Worm (Caenorhabditis elegans): ENCODE measurements around the gene F53F1.3.

F53F1.3 gene

ce11 chrV:13390936-13391335 is 17.1 kb upstream of the F53F1.3 start (continued):
- no peak for TF ChIP-seq Y53G8AR.9 (GFP tag; conservative IDR thresholded peaks at IDR 0.05)

- TF ChIP-seq ztf-25 (GFP tag; IDR thresholded peaks at IDR 0.05), result 0 out of 2 replicates have a peak, but pooled peaks have one; percentile 43
- peak; percentile 64 for TF ChIP-seq somi-1 (GFP tag; optimal IDR thresholded peaks at IDR 0.05)
- TF ChIP-seq atf-7 (tag; optimal IDR thresholded peaks at IDR 0.05), result no peak
These were observed 16.4 kb upstream of the F53F1.3 start, which contains the start of gene somi-1 for ce11 chrV:13391378-13392258. TSS of gene somi-1 (minus strand) at chrV:13391395.

DNA sequence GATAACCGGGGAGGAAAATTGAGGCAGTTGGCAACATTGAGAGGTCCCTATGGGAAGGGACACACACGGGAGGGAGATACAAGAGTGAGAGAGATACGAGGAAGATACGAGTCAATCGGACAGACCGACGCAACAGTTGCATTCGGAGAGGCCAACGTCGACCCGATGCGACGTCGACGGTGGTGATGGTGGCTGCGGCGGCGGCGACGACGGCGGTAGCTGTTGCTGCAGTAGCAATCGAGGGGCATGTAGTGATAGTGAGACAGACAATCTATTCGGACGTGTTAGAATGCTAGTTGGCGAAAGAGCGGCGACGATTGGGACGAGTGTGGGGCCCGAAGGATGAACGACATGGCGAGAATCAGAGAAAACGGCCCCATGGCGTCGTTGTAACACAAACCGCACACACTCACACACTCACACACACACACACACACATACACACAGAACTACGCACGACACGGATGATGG is 14.7 kb upstream of the F53F1.3 start:
- no peak for TF ChIP-seq unc-62 (GFP tag; optimal IDR thresholded peaks at IDR 0.05)
- no peak for TF ChIP-seq ccch-3 (GFP tag; optimal IDR thresholded peaks at IDR 0.05)
- TF ChIP-seq B0261.1 (tag; optimal IDR thresholded peaks at IDR 0.05), result no peak
- TF ChIP-seq lsl-1 (GFP tag; optimal IDR thresholded peaks at IDR 0.05), result no peak
- no peak for TF ChIP-seq madf-3 (GFP tag; IDR thresholded peaks at IDR 0.05)
- no peak for TF ChIP-seq ztf-28 (GFP tag; IDR thresholded peaks at IDR 0.05)
- no peak for TF ChIP-seq ceh-58 (GFP tag; IDR thresholded peaks at IDR 0.05)
- no peak for TF ChIP-seq F33H1.4 (GFP tag; IDR thresholded peaks at IDR 0.05)
- TF ChIP-seq D2030.7 (GFP tag; IDR thresholded peaks at IDR 0.05), result no peak
- peak; percentile 3 for TF ChIP-seq chd-7 (tag; optimal IDR thresholded peaks at IDR 0.05)
- no peak for TF ChIP-seq ekl-4 (GFP tag; IDR thresholded peaks at IDR 0.05)
- no peak for TF ChIP-seq pha-4 (tag; optimal IDR thresholded peaks at IDR 0.05)
- no peak for TF ChIP-seq sdz-38 (tag; optimal IDR thresholded peaks at IDR 0.05)
- 0 out of 2 replicates have a peak, but pooled peaks have one; percentile 13 for TF ChIP-seq K11D2.4 (GFP tag; IDR thresholded peaks at IDR 0.05)
- peak; percentile 91 for TF ChIP-seq zfh-2 (GFP tag; conservative IDR thresholded peaks at IDR 0.05)
- no peak for TF ChIP-seq F57A8.1 (GFP tag; optimal IDR thresholded peaks at IDR 0.05)
- TF ChIP-seq egrh-3 (GFP tag; IDR thresholded peaks at IDR 0.05), result peak; percentile 16; the same call in 1 of the 2 replicates
- TF ChIP-seq nhr-80 (tag; optimal IDR thresholded peaks at IDR 0.05), result no peak
- TF ChIP-seq nfyb-1 (GFP tag; IDR thresholded peaks at IDR 0.05), result 0 out of 2 replicates have a peak, but pooled peaks have one; percentile 27
- peak; percentile 53 for TF ChIP-seq somi-1 (GFP tag; optimal IDR thresholded peaks at IDR 0.05)
- TF ChIP-seq hlh-12 (tag; optimal IDR thresholded peaks at IDR 0.05), result no peak
- TF ChIP-seq ceh-91 (GFP tag; IDR thresholded peaks at IDR 0.05), result no peak
- no peak for TF ChIP-seq lin-54 (GFP tag; optimal IDR thresholded peaks at IDR 0.05)
- no peak for TF ChIP-seq ztf-3 (GFP tag; optimal IDR thresholded peaks at IDR 0.05)
- TF ChIP-seq dox-1 (GFP tag; IDR thresholded peaks at IDR 0.05), result peak; percentile 55
- TF ChIP-seq snpc-4 (GFP tag; optimal IDR thresholded peaks at IDR 0.05), result no peak
- TF ChIP-seq snpc-4 (tag; optimal IDR thresholded peaks at IDR 0.05), result no peak
- peak; percentile 26 for TF ChIP-seq K12H6.12 (tag; optimal IDR thresholded peaks at IDR 0.05)
- no peak for TF ChIP-seq F10E7.11 (tag; optimal IDR thresholded peaks at IDR 0.05)
- no peak for TF ChIP-seq madf-10 (tag; optimal IDR thresholded peaks at IDR 0.05)
- no peak for TF ChIP-seq ceh-100 (GFP tag; IDR thresholded peaks at IDR 0.05)
- no peak for TF ChIP-seq pbrm-1 (GFP tag; IDR thresholded peaks at IDR 0.05)
- no peak for TF ChIP-seq C06A6.2 (GFP tag; conservative IDR thresholded peaks at IDR 0.05)
- no peak for TF ChIP-seq ztf-22 (GFP tag; optimal IDR thresholded peaks at IDR 0.05)
- no peak for TF ChIP-seq cebp-1 (GFP tag; IDR thresholded peaks at IDR 0.05)
- TF ChIP-seq cebp-1 (tag; optimal IDR thresholded peaks at IDR 0.05), result no peak
- peak; percentile 8 for TF ChIP-seq ztf-26 (tag; optimal IDR thresholded peaks at IDR 0.05)
- no peak for TF ChIP-seq efl-1 (GFP tag; optimal IDR thresholded peaks at IDR 0.05)
- TF ChIP-seq atf-7 (tag; optimal IDR thresholded peaks at IDR 0.05), result no peak
- TF ChIP-seq Y95B8A.8 (GFP tag; IDR thresholded peaks at IDR 0.05), result no peak
- TF ChIP-seq T26A5.8 (tag; optimal IDR thresholded peaks at IDR 0.05), result no peak

Measured in whole organism, young adult.